Fruit fly (Drosophila melanogaster) whole organism, prepupa: ENCODE results near the gene Best2.
A peak's percentile ranks its signal among the peaks of the same experiment; 100 is the strongest.

ENCODE experiments used
- CG10631 ChIP-seq: fragments of 200-800 bp; sonication (Bioruptor generic); optimal IDR thresholded peaks from 2 replicates; lab custom pipeline; 2016; ENCODE audit warnings: missing biosample characterization, missing genetic modification characterization
- CG10669 ChIP-seq: fragments of 200-800 bp; sonication (Bioruptor generic); optimal IDR thresholded peaks from 3 replicates; lab custom pipeline; 2018; ENCODE audit warnings: missing biosample characterization, mild to moderate bottlenecking, missing genetic modification characterization, moderate library complexity
- CG11294 ChIP-seq: fragments of 200-800 bp; sonication (Bioruptor generic); IDR thresholded peaks from 2 replicates; pipeline ENCODE4 v1.3.6; 2022; ENCODE audit warnings: missing biosample characterization, missing genetic modification characterization
- CG11762 ChIP-seq: fragments of 200-800 bp; sonication (Bioruptor generic); optimal IDR thresholded peaks from 3 replicates; lab custom pipeline; 2016; ENCODE audit warnings: missing biosample characterization, missing genetic modification characterization; ENCODE audit not compliant: insufficient read depth
- CG11902 ChIP-seq: fragments of 200-800 bp; sonication (Bioruptor generic); optimal IDR thresholded peaks from 3 replicates; lab custom pipeline; 2016; ENCODE audit warnings: missing biosample characterization, missing genetic modification characterization
- CG15336 ChIP-seq: fragments of 200-800 bp; sonication (Bioruptor generic); IDR thresholded peaks from 2 replicates; pipeline ENCODE4 v1.3.6; 2022; ENCODE audit warnings: missing biosample characterization, missing genetic modification characterization
- CG1621 ChIP-seq: fragments of 200-800 bp; sonication (Bioruptor generic); optimal IDR thresholded peaks from 3 replicates; lab custom pipeline; 2018; ENCODE audit warnings: missing biosample characterization, mild to moderate bottlenecking, missing genetic modification characterization
- CG16779 ChIP-seq: fragments of 200-800 bp; sonication (Bioruptor generic); optimal IDR thresholded peaks from 3 replicates; lab custom pipeline; 2017; ENCODE audit warnings: missing biosample characterization, mild to moderate bottlenecking, missing genetic modification characterization
- CG3032 ChIP-seq: fragments of 200-800 bp; optimal IDR thresholded peaks from 2 replicates; lab custom pipeline; 2019; ENCODE audit warnings: missing biosample characterization, mild to moderate bottlenecking, missing genetic modification characterization, moderate library complexity
- CG31627 ChIP-seq: fragments of 200-800 bp; sonication (Bioruptor generic); optimal IDR thresholded peaks from 3 replicates; lab custom pipeline; 2016; ENCODE audit warnings: missing biosample characterization, missing genetic modification characterization
- CG32006 ChIP-seq: fragments of 200-800 bp; sonication (Bioruptor generic); optimal IDR thresholded peaks from 3 replicates; lab custom pipeline; 2017; ENCODE audit warnings: missing biosample characterization, mild to moderate bottlenecking, missing genetic modification characterization
- CG34406 ChIP-seq: fragments of 200-800 bp; sonication (Bioruptor generic); optimal IDR thresholded peaks from 3 replicates; lab custom pipeline; 2016; ENCODE audit warnings: missing biosample characterization, missing genetic modification characterization
- CG3919 ChIP-seq: fragments of 200-800 bp; sonication (Bioruptor generic); optimal IDR thresholded peaks from 3 replicates; lab custom pipeline; 2016; ENCODE audit warnings: missing biosample characterization, missing genetic modification characterization
- CG4318 ChIP-seq: fragments of 200-800 bp; sonication (Bioruptor generic); optimal IDR thresholded peaks from 3 replicates; lab custom pipeline; 2017; ENCODE audit warnings: missing biosample characterization, mild to moderate bottlenecking, missing genetic modification characterization
- CG6163 ChIP-seq: fragments of 200-800 bp; sonication (Bioruptor generic); IDR thresholded peaks from 3 replicates; pipeline ENCODE4 v1.3.6; 2022; ENCODE audit warnings: missing biosample characterization, missing genetic modification characterization
- CG6276 ChIP-seq: fragments of 200-800 bp; sonication (Bioruptor generic); optimal IDR thresholded peaks from 2 replicates; lab custom pipeline; 2017; ENCODE audit warnings: missing biosample characterization, mild to moderate bottlenecking, missing genetic modification characterization
- CG6792 ChIP-seq: fragments of 200-800 bp; sonication (Bioruptor generic); optimal IDR thresholded peaks from 3 replicates; lab custom pipeline; 2016; ENCODE audit warnings: missing biosample characterization, missing genetic modification characterization
- CG6808 ChIP-seq: fragments of 200-800 bp; sonication (Bioruptor generic); optimal IDR thresholded peaks from 3 replicates; lab custom pipeline; 2017; ENCODE audit warnings: missing biosample characterization, missing genetic modification characterization, mild to moderate bottlenecking, moderate library complexity, missing genetic modification reagents
- CG6854 ChIP-seq: fragments of 200-800 bp; sonication (Bioruptor generic); optimal IDR thresholded peaks from 2 replicates; lab custom pipeline; 2017; ENCODE audit warnings: missing biosample characterization, mild to moderate bottlenecking, missing genetic modification characterization
- CG8119 ChIP-seq: fragments of 200-800 bp; sonication (Bioruptor generic); IDR thresholded peaks from 3 replicates; pipeline ENCODE4 v1.3.6; 2022; ENCODE audit warnings: missing biosample characterization, missing genetic modification characterization
- CG8319 ChIP-seq: fragments of 200-800 bp; sonication (Bioruptor generic); optimal IDR thresholded peaks from 3 replicates; lab custom pipeline; 2016; ENCODE audit warnings: missing biosample characterization, missing genetic modification characterization
- CG8632 ChIP-seq: fragments of 200-800 bp; sonication (Bioruptor generic); optimal IDR thresholded peaks from 3 replicates; lab custom pipeline; 2016; ENCODE audit warnings: missing biosample characterization, missing genetic modification characterization
- CG9139 ChIP-seq: fragments of 200-800 bp; sonication (Bioruptor generic); optimal IDR thresholded peaks from 3 replicates; lab custom pipeline; 2017; ENCODE audit warnings: missing biosample characterization, mild to moderate bottlenecking, missing genetic modification characterization
- Eip75B ChIP-seq: fragments of 200-800 bp; sonication (Bioruptor generic); optimal IDR thresholded peaks from 3 replicates; lab custom pipeline; 2016; ENCODE audit warnings: missing biosample characterization, missing genetic modification characterization
- Eip78C ChIP-seq: fragments of 200-800 bp; sonication (Bioruptor generic); peaks from one replicate; lab custom pipeline; 2016; ENCODE audit warnings: missing biosample characterization, missing genetic modification characterization
- Eip93F ChIP-seq: fragments of 200-800 bp; sonication (Bioruptor generic); optimal IDR thresholded peaks from 2 replicates; lab custom pipeline; 2016; ENCODE audit warnings: missing biosample characterization, mild to moderate bottlenecking, missing genetic modification characterization
- Ets21C ChIP-seq: fragments of 200-800 bp; sonication (Bioruptor generic); optimal IDR thresholded peaks from 3 replicates; lab custom pipeline; 2016; ENCODE audit warnings: missing biosample characterization, missing genetic modification characterization
- Ets96B ChIP-seq: fragments of 200-800 bp; optimal IDR thresholded peaks from 2 replicates; lab custom pipeline; 2019; ENCODE audit warnings: missing biosample characterization, mild to moderate bottlenecking, missing genetic modification characterization, moderate library complexity
- Gug ChIP-seq: fragments of 200-800 bp; sonication (Bioruptor generic); IDR thresholded peaks from 2 replicates; pipeline ENCODE4 v1.3.6; 2022; ENCODE audit warnings: missing biosample characterization, missing genetic modification characterization
- Hr38 ChIP-seq: sonication (Bioruptor generic); optimal IDR thresholded peaks from 2 replicates; lab custom pipeline; 2016; ENCODE audit warnings: missing biosample characterization, missing genetic modification characterization
- Hr4 ChIP-seq: fragments of 200-800 bp; sonication (Bioruptor generic); optimal IDR thresholded peaks from 3 replicates; lab custom pipeline; 2016; ENCODE audit warnings: missing biosample characterization, missing genetic modification characterization
- Met ChIP-seq: fragments of 200-800 bp; sonication (Bioruptor generic); optimal IDR thresholded peaks from 3 replicates; lab custom pipeline; 2016; ENCODE audit warnings: missing biosample characterization, missing genetic modification characterization
- OdsH ChIP-seq: fragments of 200-800 bp; sonication (Bioruptor generic); optimal IDR thresholded peaks from 3 replicates; lab custom pipeline; 2016; ENCODE audit warnings: missing biosample characterization, missing genetic modification characterization
- Smox ChIP-seq: fragments of 200-800 bp; sonication (Bioruptor generic); optimal IDR thresholded peaks from 3 replicates; lab custom pipeline; 2016; ENCODE audit warnings: missing biosample characterization, missing genetic modification characterization
- Sox102F ChIP-seq: fragments of 200-800 bp; sonication (Bioruptor generic); optimal IDR thresholded peaks from 2 replicates; lab custom pipeline; 2016; ENCODE audit warnings: missing biosample characterization, mild to moderate bottlenecking, missing genetic modification characterization
- Sox15 ChIP-seq: fragments of 200-800 bp; sonication (Bioruptor generic); optimal IDR thresholded peaks from 3 replicates; lab custom pipeline; 2016; ENCODE audit warnings: missing biosample characterization, missing genetic modification characterization
- acj6 ChIP-seq: fragments of 200-800 bp; sonication (Bioruptor generic); optimal IDR thresholded peaks from 3 replicates; lab custom pipeline; 2016; ENCODE audit warnings: missing biosample characterization, missing genetic modification characterization
- cyc ChIP-seq: fragments of 200-800 bp; sonication (Bioruptor generic); optimal IDR thresholded peaks from 3 replicates; lab custom pipeline; 2016; ENCODE audit warnings: missing biosample characterization, missing genetic modification characterization
- dsx ChIP-seq: fragments of 200-800 bp; optimal IDR thresholded peaks from 3 replicates; lab custom pipeline; 2019; ENCODE audit warnings: missing biosample characterization, mild to moderate bottlenecking, missing genetic modification characterization, moderate library complexity; ENCODE audit not compliant: poor library complexity, severe bottlenecking
- eg ChIP-seq: fragments of 200-800 bp; sonication (Bioruptor generic); IDR thresholded peaks from 3 replicates; pipeline ENCODE4 v1.3.6; 2022; ENCODE audit warnings: missing biosample characterization, missing genetic modification characterization
- fd59A ChIP-seq: fragments of 200-800 bp; sonication (Bioruptor generic); optimal IDR thresholded peaks from 2 replicates; lab custom pipeline; 2017; ENCODE audit warnings: missing biosample characterization, mild to moderate bottlenecking, missing genetic modification characterization, missing genetic modification reagents
- fd85E ChIP-seq: fragments of 200-800 bp; sonication (Bioruptor generic); optimal IDR thresholded peaks from 3 replicates; lab custom pipeline; 2016; ENCODE audit warnings: missing biosample characterization, missing genetic modification characterization
- lz ChIP-seq: fragments of 200-800 bp; sonication (Bioruptor generic); optimal IDR thresholded peaks from 3 replicates; lab custom pipeline; 2016; ENCODE audit warnings: missing biosample characterization, missing genetic modification characterization
- net ChIP-seq: fragments of 200-800 bp; sonication (Bioruptor generic); optimal IDR thresholded peaks from 3 replicates; lab custom pipeline; 2016; ENCODE audit warnings: missing biosample characterization, missing genetic modification characterization
- salr ChIP-seq, 2 experiments: fragments of 200-800 bp; sonication (Bioruptor generic); optimal IDR thresholded peaks; 3 replicates each; lab custom pipeline; 2016 to 2018; ENCODE audit warnings: missing biosample characterization in 2 of 2, missing genetic modification characterization in 2 of 2, mild to moderate bottlenecking in 1 of 2
- spab ChIP-seq: fragments of 200-800 bp; sonication (Bioruptor generic); optimal IDR thresholded peaks from 2 replicates; lab custom pipeline; 2017; ENCODE audit warnings: missing biosample characterization, mild to moderate bottlenecking, missing genetic modification characterization, missing genetic modification reagents
- ss ChIP-seq, 2 experiments: fragments of 200-800 bp; sonication (Bioruptor generic); optimal IDR thresholded peaks; 2 replicates in 1 of 2; 3 replicates in 1 of 2; lab custom pipeline; 2017 to 2018; ENCODE audit warnings: mild to moderate bottlenecking in 2 of 2, missing biosample characterization in 2 of 2, missing genetic modification characterization in 2 of 2, moderate library complexity in 1 of 2
- svp ChIP-seq: fragments of 200-800 bp; sonication (Bioruptor generic); peaks from one replicate; lab custom pipeline; 2016; ENCODE audit warnings: missing biosample characterization, missing genetic modification characterization
- topi ChIP-seq: fragments of 200-800 bp; sonication (Bioruptor generic); optimal IDR thresholded peaks from 3 replicates; lab custom pipeline; 2016; ENCODE audit warnings: missing biosample characterization, missing genetic modification characterization

Best2 gene

DNA sequence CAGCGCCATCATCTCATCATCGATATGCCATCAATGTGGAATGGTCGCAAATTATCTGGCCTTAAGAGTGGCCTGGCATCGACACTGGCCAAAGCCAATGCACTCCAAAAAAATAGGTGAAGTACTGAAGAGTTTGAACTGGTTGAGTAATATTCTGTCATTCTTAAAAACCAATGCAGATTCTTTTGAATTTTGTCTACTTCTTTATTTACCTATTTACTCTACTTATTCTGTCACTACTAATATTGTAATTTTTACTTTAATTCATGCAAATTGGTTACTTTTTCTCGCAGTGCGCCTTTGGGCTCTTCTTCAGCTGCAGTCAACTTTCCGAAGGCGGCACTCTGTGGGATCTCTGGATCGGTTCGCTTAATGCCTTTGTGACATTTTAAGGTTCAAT, 12.5 kb upstream of the Best2 start (continued):
- TF ChIP-seq CG6808 (peak; percentile 22), dsx (GFP tag; lab: Kevin White, UChicago) (peak; percentile 28), CG11762 (GFP tag; lab: Kevin White, UChicago) (peak; percentile 21), CG6854 (GFP tag; lab: Kevin White, UChicago) (no peak), Sox15 (GFP tag; lab: Kevin White, UChicago) (peak; percentile 64), cyc (GFP tag; lab: Kevin White, UChicago) (peak; percentile 50), acj6 (GFP tag; lab: Kevin White, UChicago) (peak; percentile 65), CG3919 (GFP tag; lab: Kevin White, UChicago) (peak; percentile 73), Hr38 (no peak), CG10631 (GFP tag; lab: Kevin White, UChicago) (peak; percentile 53), CG11294 (GFP tag; lab: Robert Waterston, UW) (no peak), CG6163 (GFP tag; lab: Robert Waterston, UW) (peak; percentile 57), CG1621 (no peak), Hr4 (GFP tag; lab: Kevin White, UChicago) (peak; percentile 54), CG9139 (GFP tag; lab: Kevin White, UChicago) (no peak), Ets96B (tag; lab: Kevin White, UChicago) (peak; percentile 54), fd59A (GFP tag; lab: Kevin White, UChicago) (peak; percentile 21), CG3032 (tag; lab: Kevin White, UChicago) (peak; percentile 36), salr (GFP tag; optimal IDR thresholded peaks at IDR 0.05; lab: Kevin White, UChicago) (no peak), CG4318 (no peak), Eip93F (GFP tag; lab: Kevin White, UChicago) (no peak), fd85E (no peak)

DNA sequence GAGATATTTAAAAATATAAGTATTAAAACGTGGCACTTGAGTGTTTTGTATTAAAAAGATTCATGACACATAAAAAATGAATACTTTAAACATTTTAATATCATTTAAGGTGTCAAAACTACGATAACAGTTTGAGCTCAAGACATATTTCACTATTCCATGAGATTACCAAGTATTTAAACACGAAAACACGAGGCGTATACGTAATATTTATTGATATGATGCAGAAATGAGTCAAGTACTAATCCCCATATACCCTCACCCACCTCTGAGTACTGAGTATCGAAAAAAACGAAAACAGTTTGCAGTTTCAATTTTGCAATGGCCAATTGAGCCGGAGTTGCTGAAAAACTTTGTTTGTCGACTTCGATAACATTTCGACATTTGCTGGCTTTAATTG, 11.6 kb upstream of the Best2 start:
- no peak for TF ChIP-seq CG11902 (GFP tag; lab: Kevin White, UChicago)
- TF ChIP-seq dsx (GFP tag; lab: Kevin White, UChicago) = no peak
- TF ChIP-seq svp (GFP tag; lab: Kevin White, UChicago) = peak; percentile 21
- TF ChIP-seq CG4318 = peak; percentile 36
- peak; percentile 68 for TF ChIP-seq Hr4 (GFP tag; lab: Kevin White, UChicago)
- TF ChIP-seq CG6163 (GFP tag; lab: Robert Waterston, UW) = no peak
- no peak for TF ChIP-seq topi (GFP tag; lab: Kevin White, UChicago)
- no peak for TF ChIP-seq salr (GFP tag; optimal IDR thresholded peaks at IDR 0.05; lab: Kevin White, UChicago)
- TF ChIP-seq CG3919 (GFP tag; lab: Kevin White, UChicago) = no peak
- TF ChIP-seq Sox102F (GFP tag; lab: Kevin White, UChicago) = no peak
- TF ChIP-seq eg (GFP tag; lab: Robert Waterston, UW) = 0 out of 3 replicates have a peak, but pooled peaks have one; percentile 25
- no peak for TF ChIP-seq Eip75B
- no peak for TF ChIP-seq Eip93F (GFP tag; lab: Kevin White, UChicago)
- no peak for TF ChIP-seq CG6808
- TF ChIP-seq Gug (GFP tag; lab: Robert Waterston, UW) = no peak
- TF ChIP-seq CG31627 (GFP tag; lab: Kevin White, UChicago) = no peak
- no peak for TF ChIP-seq CG8319 (GFP tag; lab: Kevin White, UChicago)
- no peak for TF ChIP-seq CG16779
- peak; percentile 61; the same call in 2 of the 3 replicates for TF ChIP-seq CG8119
- no peak for TF ChIP-seq Met (GFP tag; lab: Kevin White, UChicago)
- TF ChIP-seq ss (GFP tag; optimal IDR thresholded peaks at IDR 0.05; lab: Kevin White, UChicago) = no peak
- no peak for TF ChIP-seq CG6792 (GFP tag; lab: Kevin White, UChicago)
- no peak for TF ChIP-seq net (GFP tag; lab: Kevin White, UChicago)
- TF ChIP-seq Smox (GFP tag; lab: Kevin White, UChicago) = no peak
- TF ChIP-seq Hr38 = no peak
- TF ChIP-seq Ets21C (GFP tag; lab: Kevin White, UChicago) = no peak
- peak; percentile 27 for TF ChIP-seq CG6276
- no peak for TF ChIP-seq CG34406 (GFP tag; lab: Kevin White, UChicago)
- no peak for TF ChIP-seq fd59A (GFP tag; lab: Kevin White, UChicago)
- TF ChIP-seq CG8632 (GFP tag; lab: Kevin White, UChicago) = no peak
- TF ChIP-seq CG15336 (GFP tag; lab: Robert Waterston, UW) = no peak; the same call in 1 of the 2 replicates
- no peak for TF ChIP-seq CG10669 (GFP tag; lab: Kevin White, UChicago)
- peak; percentile 64 for TF ChIP-seq CG32006
- TF ChIP-seq fd85E = no peak
- TF ChIP-seq Eip78C (GFP tag; lab: Kevin White, UChicago) = peak; percentile 87
- no peak for TF ChIP-seq spab (GFP tag; lab: Kevin White, UChicago)
- TF ChIP-seq CG9139 (GFP tag; lab: Kevin White, UChicago) = no peak
- no peak for TF ChIP-seq lz
- peak; percentile 33 for TF ChIP-seq OdsH (GFP tag; lab: Kevin White, UChicago)
